Fruit fly (Drosophila melanogaster): Measurements from ENCODE around the gene CG31265.
A peak's percentile ranks its signal among the peaks of the same experiment; 100 is the strongest.

DNA sequence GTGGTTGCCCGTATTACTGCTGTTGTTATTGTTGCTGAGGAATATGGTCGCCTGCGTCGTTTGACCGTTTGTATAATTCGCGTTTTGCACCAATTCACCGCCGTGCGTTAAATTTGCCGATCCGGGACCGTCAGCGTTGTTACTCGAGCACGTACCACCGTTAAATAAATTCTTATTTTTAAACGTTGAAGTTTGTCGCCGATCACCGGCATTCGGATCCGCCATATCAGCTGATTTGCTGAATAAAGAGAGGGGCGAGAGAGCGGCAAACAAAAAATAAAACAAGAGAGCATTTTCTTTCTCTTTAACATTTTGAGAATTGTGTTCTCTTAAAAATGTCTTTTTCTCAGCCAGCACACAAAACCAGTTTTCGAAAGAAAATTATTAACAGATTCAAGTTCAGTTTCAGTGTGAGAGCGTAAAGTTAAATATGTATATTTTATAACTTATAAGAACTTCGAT is 9.1 kb upstream of the CG31265 start:
- TF ChIP-seq Lpt (GFP tag; optimal IDR thresholded peaks at IDR 0.05) (no peak), Blimp-1 (GFP tag; optimal IDR thresholded peaks at IDR 0.05) (no peak), CG6163 (GFP tag; IDR thresholded peaks at IDR 0.05) (no peak), Sox102F (GFP tag; optimal IDR thresholded peaks at IDR 0.05) (peak; percentile 68), fd85E (GFP tag; optimal IDR thresholded peaks at IDR 0.05) (no peak), CG10669 (GFP tag; optimal IDR thresholded peaks at IDR 0.05) (no peak), acj6 (GFP tag; optimal IDR thresholded peaks at IDR 0.05) (no peak), Eip78C (GFP tag) (peak; percentile 51), CG10631 (GFP tag; optimal IDR thresholded peaks at IDR 0.05) (no peak), CG11762 (GFP tag; optimal IDR thresholded peaks at IDR 0.05; ENCODE audit: insufficient read depth) (no peak), CG34406 (GFP tag; optimal IDR thresholded peaks at IDR 0.05) (no peak)

Data from whole organism, prepupa.